Worm (Caenorhabditis elegans) whole organism, L3 larva: Measurements from ENCODE around the gene fbxa-133.
"Not testable (repeated sequence)": the region's sequence is repeated elsewhere in the genome, so short reads cannot be mapped to it uniquely, and the experiment has no call there.

Experiments used
- R02D3.7 ChIP-seq: fragments of 150-350 bp; optimal IDR thresholded peaks from 2 replicates; lab custom pipeline; 2014; ENCODE audit warnings: missing biosample characterization, missing genetic modification characterization
- ZK546.5 ChIP-seq: sonication (generic microtip); optimal IDR thresholded peaks from 2 replicates; lab custom pipeline; 2017; ENCODE audit warnings: missing biosample characterization, missing genetic modification characterization
- aly-2 ChIP-seq: fragments of 150-350 bp; optimal IDR thresholded peaks from 2 replicates; lab custom pipeline; 2014; ENCODE audit warnings: missing biosample characterization, missing genetic modification characterization
- ama-1 ChIP-seq: fragments of 150-350 bp; optimal IDR thresholded peaks from 2 replicates; lab custom pipeline; 2018
- ceh-16 ChIP-seq: sonication (generic microtip); optimal IDR thresholded peaks from 2 replicates; lab custom pipeline; 2017; ENCODE audit warnings: missing biosample characterization, missing genetic modification characterization
- ceh-82 ChIP-seq: fragments of 150-350 bp; optimal IDR thresholded peaks from 2 replicates; lab custom pipeline; 2014; ENCODE audit warnings: missing biosample characterization, missing genetic modification characterization
- egl-27 ChIP-seq: sonication (generic microtip); optimal IDR thresholded peaks from 4 replicates; lab custom pipeline; 2017; ENCODE audit warnings: missing biosample characterization, missing genetic modification reagents, missing genetic modification characterization
- egl-5 ChIP-seq: fragments of 150-350 bp; optimal IDR thresholded peaks from 2 replicates; lab custom pipeline; 2017; ENCODE audit warnings: missing biosample characterization, missing genetic modification reagents, missing genetic modification characterization, inconsistent platforms
- elt-2 ChIP-seq: sonication (generic microtip); optimal IDR thresholded peaks from 2 replicates; lab custom pipeline; 2016; ENCODE audit warnings: missing genetic modification reagents, mild to moderate bottlenecking, missing genetic modification characterization, missing compliant biosample characterization
- elt-3 ChIP-seq, 3 experiments: fragments of 150-350 bp in 1 of 3; sonication (generic microtip) in 2 of 3; optimal IDR thresholded peaks; 2 replicates in 2 of 3; 4 replicates in 1 of 3; lab custom pipeline; 2014 to 2017; ENCODE audit warnings: missing biosample characterization in 3 of 3, missing genetic modification characterization in 3 of 3
- eor-1 ChIP-seq, 2 experiments: fragments of 150-350 bp; optimal IDR thresholded peaks; 2 replicates each; lab custom pipeline; 2014 to 2018; ENCODE audit warnings: missing biosample characterization in 2 of 2, missing genetic modification characterization in 2 of 2
- fkh-2 ChIP-seq: fragments of 150-350 bp; optimal IDR thresholded peaks from 2 replicates; lab custom pipeline; 2014; ENCODE audit warnings: missing biosample characterization, missing genetic modification reagents, missing genetic modification characterization
- jun-1 ChIP-seq: fragments of 150-350 bp; optimal IDR thresholded peaks from 2 replicates; lab custom pipeline; 2014; ENCODE audit warnings: missing biosample characterization, missing genetic modification reagents, missing genetic modification characterization
- lin-15B ChIP-seq: fragments of 150-350 bp; optimal IDR thresholded peaks from 2 replicates; lab custom pipeline; 2014; ENCODE audit warnings: missing biosample characterization, missing genetic modification characterization
- lin-39 ChIP-seq: fragments of 150-350 bp; optimal IDR thresholded peaks from 2 replicates; lab custom pipeline; 2018; ENCODE audit warnings: missing biosample characterization, missing genetic modification reagents, missing genetic modification characterization
- lsy-12 ChIP-seq: sonication (generic microtip); optimal IDR thresholded peaks from 2 replicates; lab custom pipeline; 2016; ENCODE audit warnings: mild to moderate bottlenecking, missing genetic modification characterization, missing compliant biosample characterization
- mml-1 ChIP-seq: fragments of 150-350 bp; sonication (generic microtip); optimal IDR thresholded peaks from 3 replicates; lab custom pipeline; 2014; ENCODE audit warnings: missing biosample characterization, missing genetic modification characterization
- nfya-1 ChIP-seq: sonication (generic microtip); optimal IDR thresholded peaks from 2 replicates; lab custom pipeline; 2017; ENCODE audit warnings: missing genetic modification characterization, mild to moderate bottlenecking, missing compliant biosample characterization, antibody characterized with exemption, moderate library complexity; ENCODE audit not compliant: insufficient read depth
- nhr-23 ChIP-seq: fragments of 150-350 bp; optimal IDR thresholded peaks from 2 replicates; lab custom pipeline; 2014; ENCODE audit warnings: missing biosample characterization, missing genetic modification reagents, missing genetic modification characterization
- nhr-25 ChIP-seq: sonication (generic microtip); optimal IDR thresholded peaks from 2 replicates; lab custom pipeline; 2017; ENCODE audit warnings: missing biosample characterization, missing genetic modification characterization
- nhr-28 ChIP-seq: fragments of 150-350 bp; optimal IDR thresholded peaks from 2 replicates; lab custom pipeline; 2014; ENCODE audit warnings: missing biosample characterization, missing genetic modification characterization
- nhr-43 ChIP-seq: sonication (generic microtip); optimal IDR thresholded peaks from 2 replicates; lab custom pipeline; 2016; ENCODE audit warnings: mild to moderate bottlenecking, missing genetic modification characterization, missing compliant biosample characterization; ENCODE audit not compliant: poor library complexity, severe bottlenecking
- nhr-77 ChIP-seq: fragments of 150-350 bp; optimal IDR thresholded peaks from 2 replicates; lab custom pipeline; 2014; ENCODE audit warnings: missing biosample characterization, missing genetic modification characterization
- pha-4 ChIP-seq: fragments of 150-350 bp; optimal IDR thresholded peaks from 2 replicates; lab custom pipeline; 2014; ENCODE audit warnings: missing biosample characterization, missing genetic modification reagents, missing genetic modification characterization
- pqm-1 ChIP-seq: fragments of 150-350 bp; optimal IDR thresholded peaks from 2 replicates; lab custom pipeline; 2017; ENCODE audit warnings: missing biosample characterization, missing genetic modification characterization, inconsistent platforms
- sea-2 ChIP-seq: fragments of 150-350 bp; sonication (generic microtip); optimal IDR thresholded peaks from 4 replicates; lab custom pipeline; 2014; ENCODE audit warnings: missing biosample characterization, missing genetic modification reagents, missing genetic modification characterization
- skn-1 ChIP-seq: fragments of 150-350 bp; optimal IDR thresholded peaks from 2 replicates; lab custom pipeline; 2014; ENCODE audit warnings: missing biosample characterization, missing genetic modification characterization
- snpc-4 ChIP-seq: fragments of 150-350 bp; optimal IDR thresholded peaks from 2 replicates; lab custom pipeline; 2014; ENCODE audit warnings: missing biosample characterization, missing genetic modification characterization
- tbx-2 ChIP-seq: sonication (generic microtip); optimal IDR thresholded peaks from 2 replicates; lab custom pipeline; 2016; ENCODE audit warnings: mild to moderate bottlenecking, missing genetic modification characterization, missing compliant biosample characterization
- unc-39 ChIP-seq: sonication (generic microtip); optimal IDR thresholded peaks from 4 replicates; lab custom pipeline; 2017; ENCODE audit warnings: missing biosample characterization, missing genetic modification characterization
- unc-62 ChIP-seq: fragments of 150-350 bp; sonication (generic microtip); optimal IDR thresholded peaks from 4 replicates; lab custom pipeline; 2014; ENCODE audit warnings: missing biosample characterization, missing genetic modification reagents, missing genetic modification characterization
- zag-1 ChIP-seq: fragments of 150-350 bp; optimal IDR thresholded peaks from 2 replicates; lab custom pipeline; 2014; ENCODE audit warnings: missing biosample characterization, missing genetic modification characterization
- ztf-11 ChIP-seq: fragments of 150-350 bp; optimal IDR thresholded peaks from 2 replicates; lab custom pipeline; 2014; ENCODE audit warnings: missing biosample characterization, missing genetic modification characterization

Gene fbxa-133

ce11 chrV:17580017-17580416, 4.6 kb upstream of the fbxa-133 start:
- no peak for TF ChIP-seq skn-1 (tag; lab: Kevin White, UChicago)

ce11 chrV:17595691-17596090, 11.1 kb downstream of the fbxa-133 start:
- no peak for TF ChIP-seq nhr-43
- no peak for TF ChIP-seq unc-62
- no peak for TF ChIP-seq tbx-2
- no peak for TF ChIP-seq unc-39
- no peak for TF ChIP-seq mml-1
- TF ChIP-seq egl-27 (tag; lab: Kevin White, UChicago) = no peak

- TF ChIP-seq ceh-16 = no peak
- peak; percentile 88 for TF ChIP-seq elt-2 (tag; lab: Kevin White, UChicago)
- TF ChIP-seq pqm-1 (tag; lab: Kevin White, UChicago) = peak; percentile 80
- TF ChIP-seq egl-27 (tag; lab: Kevin White, UChicago) = no peak
- peak; percentile 61 for TF ChIP-seq pha-4 (tag; lab: Kevin White, UChicago)
- no peak for TF ChIP-seq lin-15B (tag; lab: Kevin White, UChicago)
Observed at ce11 chrV:17598810-17599209, 14.2 kb downstream of the fbxa-133 start, which contains the start of gene Y6G8.2. Gene Y6G8.2, minus strand, starts transcription at chrV:17598956.

- TF ChIP-seq ceh-16 (no peak), nhr-25 (tag; lab: Kevin White, UChicago) (no peak), nhr-43 (no peak), eor-1 (tag; optimal IDR thresholded peaks at IDR 0.05; lab: Kevin White, UChicago) (no peak)
Observed at ce11 chrV:17601520-17601919, 16.9 kb downstream of the fbxa-133 start, which contains the start of gene ztf-25. Gene ztf-25, plus strand, starts transcription at chrV:17601820.

- not testable (repeated sequence) for TF ChIP-seq zag-1 (tag; lab: Kevin White, UChicago); tbx-2; nhr-25 (tag; lab: Kevin White, UChicago)
- TF ChIP-seq, all 47 proteins: peak for 0; not testable (repeated sequence) for 47
Observed at ce11 chrV:17606050-17606449, 21.5 kb downstream of the fbxa-133 start, which contains the start of gene Y6G8.16. Gene Y6G8.16, plus strand, starts transcription at chrV:17606350.

ce11 chrV:17607797-17608196, 23.2 kb downstream of the fbxa-133 start, which contains the start of gene srz-91:
Gene srz-91, plus strand, starts transcription at chrV:17608097.
- TF ChIP-seq snpc-4 (tag; lab: Kevin White, UChicago) = no peak
- TF ChIP-seq egl-27 (tag; lab: Kevin White, UChicago) = no peak
- TF ChIP-seq zag-1 (tag; lab: Kevin White, UChicago) = no peak
- no peak for TF ChIP-seq aly-2 (tag; lab: Kevin White, UChicago)
- TF ChIP-seq pha-4 (tag; lab: Kevin White, UChicago) = no peak
- no peak for TF ChIP-seq nhr-28 (tag; lab: Kevin White, UChicago)
- no peak for TF ChIP-seq lsy-12 (tag; lab: Kevin White, UChicago)
- TF ChIP-seq ama-1 (lab: Kevin White, UChicago) = no peak
- no peak for TF ChIP-seq egl-5 (tag; lab: Kevin White, UChicago)
- no peak for TF ChIP-seq nfya-1 (tag; lab: Kevin White, UChicago)
- no peak for TF ChIP-seq lin-39 (tag; lab: Kevin White, UChicago)
- no peak for TF ChIP-seq unc-62
- no peak for TF ChIP-seq ztf-11
- no peak for TF ChIP-seq sea-2 (GFP tag; lab: Kevin White, UChicago)
- TF ChIP-seq nhr-23 (tag; lab: Kevin White, UChicago) = no peak
- TF ChIP-seq ceh-16 = no peak

- TF ChIP-seq nhr-23 (tag; lab: Kevin White, UChicago); unc-62; fkh-2 (tag; lab: Kevin White, UChicago): not testable (repeated sequence)
Observed at ce11 chrV:17610503-17610902, 25.9 kb downstream of the fbxa-133 start, which contains the start of gene Y6G8.15. Gene Y6G8.15, minus strand, starts transcription at chrV:17610603.

ce11 chrV:17614251-17614650, 29.7 kb downstream of the fbxa-133 start, which contains the start of gene Y6G8.14:
Gene Y6G8.14, minus strand, starts transcription at chrV:17614351.
- no peak for TF ChIP-seq nhr-25 (tag; lab: Kevin White, UChicago)
- TF ChIP-seq unc-62 = no peak
- no peak for TF ChIP-seq pqm-1 (tag; lab: Kevin White, UChicago)
- TF ChIP-seq ceh-82 (tag; lab: Kevin White, UChicago) = no peak
- no peak for TF ChIP-seq pha-4 (tag; lab: Kevin White, UChicago)
- no peak for TF ChIP-seq nhr-23 (tag; lab: Kevin White, UChicago)
- TF ChIP-seq R02D3.7 = no peak
- TF ChIP-seq tbx-2 = no peak
- no peak for TF ChIP-seq nhr-77 (tag; lab: Kevin White, UChicago)
- no peak for TF ChIP-seq jun-1 (tag; lab: Kevin White, UChicago)
- TF ChIP-seq elt-3 (tag; optimal IDR thresholded peaks at IDR 0.05; lab: Kevin White, UChicago) = no peak
- TF ChIP-seq egl-5 (tag; lab: Kevin White, UChicago) = no peak
- TF ChIP-seq nhr-43 = no peak
- TF ChIP-seq unc-39 = no peak
- TF ChIP-seq ZK546.5 (tag; lab: Kevin White, UChicago) = no peak
- TF ChIP-seq nhr-28 (tag; lab: Kevin White, UChicago) = no peak
- TF ChIP-seq skn-1 (tag; lab: Kevin White, UChicago) = no peak
- TF ChIP-seq, all 47 proteins: peak for 0
